Fruit fly (Drosophila melanogaster) whole organism, embryonic: ENCODE measurements around the gene dpr14.

ENCODE experiments used
- CG10979 ChIP-seq: fragments of 200-800 bp; sonication (Bioruptor generic); optimal IDR thresholded peaks from 2 replicates; lab custom pipeline; 2018; ENCODE audit warnings: missing biosample characterization, mild to moderate bottlenecking, missing genetic modification characterization, moderate library complexity
- CG11093 ChIP-seq: fragments of 200-800 bp; sonication (Bioruptor generic); IDR thresholded peaks from 3 replicates; pipeline ENCODE4 v1.3.6; 2022; ENCODE audit warnings: missing biosample characterization, missing genetic modification characterization
- CG11695 ChIP-seq: fragments of 200-800 bp; sonication (Bioruptor generic); IDR thresholded peaks from 3 replicates; pipeline ENCODE4 v1.3.6; 2022; ENCODE audit warnings: missing biosample characterization, missing genetic modification characterization
- CG11723 ChIP-seq: fragments of 200-800 bp; sonication (Bioruptor generic); optimal IDR thresholded peaks from 2 replicates; lab custom pipeline; 2017; ENCODE audit warnings: missing biosample characterization, mild to moderate bottlenecking, missing genetic modification characterization
- CG13123 ChIP-seq: fragments of 200-800 bp; sonication (Bioruptor generic); optimal IDR thresholded peaks from 2 replicates; lab custom pipeline; 2016; ENCODE audit warnings: missing biosample characterization, missing genetic modification characterization
- CG14965 ChIP-seq: fragments of 200-800 bp; sonication (Bioruptor generic); optimal IDR thresholded peaks from 2 replicates; lab custom pipeline; 2016; ENCODE audit warnings: missing biosample characterization, missing genetic modification characterization, borderline replicate concordance
- CG17328 ChIP-seq: fragments of 200-800 bp; sonication (Bioruptor generic); IDR thresholded peaks from 2 replicates; pipeline ENCODE4 v1.3.6; 2022; ENCODE audit warnings: missing biosample characterization, missing genetic modification characterization
- CG18011 ChIP-seq: fragments of 200-800 bp; sonication (Bioruptor generic); optimal IDR thresholded peaks from 2 replicates; lab custom pipeline; 2017; ENCODE audit warnings: missing biosample characterization, missing genetic modification characterization, mild to moderate bottlenecking, moderate library complexity, missing genotype
- CG18476 ChIP-seq: fragments of 200-800 bp; sonication (Bioruptor generic); optimal IDR thresholded peaks from 2 replicates; lab custom pipeline; 2016; ENCODE audit warnings: missing biosample characterization, mild to moderate bottlenecking, missing genetic modification characterization
- CG18619 ChIP-seq: fragments of 200-800 bp; sonication (Bioruptor generic); optimal IDR thresholded peaks from 3 replicates; lab custom pipeline; 2017; ENCODE audit warnings: missing biosample characterization, mild to moderate bottlenecking, missing genetic modification characterization
- CG18764 ChIP-seq: fragments of 200-800 bp; sonication (Bioruptor generic); optimal IDR thresholded peaks from 3 replicates; lab custom pipeline; 2016; ENCODE audit warnings: missing biosample characterization, missing genetic modification characterization
- CG31388 ChIP-seq: fragments of 200-800 bp; sonication (Bioruptor generic); optimal IDR thresholded peaks from 2 replicates; lab custom pipeline; 2016; ENCODE audit warnings: missing biosample characterization, missing genetic modification characterization
- CG3407 ChIP-seq: fragments of 200-800 bp; sonication (Bioruptor generic); optimal IDR thresholded peaks from 2 replicates; lab custom pipeline; 2018; ENCODE audit warnings: missing biosample characterization, mild to moderate bottlenecking, missing genetic modification characterization
- CG34376 ChIP-seq: fragments of 200-800 bp; sonication (Bioruptor generic); optimal IDR thresholded peaks from 2 replicates; lab custom pipeline; 2018; ENCODE audit warnings: missing biosample characterization, mild to moderate bottlenecking, missing genetic modification characterization
- CG34422 ChIP-seq: fragments of 200-800 bp; sonication (Bioruptor generic); IDR thresholded peaks from 3 replicates; pipeline ENCODE4 v1.3.6; 2022; ENCODE audit warnings: missing biosample characterization, missing genetic modification characterization
- CG3838 ChIP-seq: fragments of 200-800 bp; sonication (Bioruptor generic); optimal IDR thresholded peaks from 3 replicates; lab custom pipeline; 2016; ENCODE audit warnings: missing biosample characterization, missing genetic modification characterization
- CG4360 ChIP-seq: fragments of 200-800 bp; sonication (Bioruptor generic); IDR thresholded peaks from 2 replicates; pipeline ENCODE4 v1.3.6; 2022; ENCODE audit warnings: missing biosample characterization, missing genetic modification characterization
- CG6175 ChIP-seq: fragments of 200-800 bp; sonication (Bioruptor generic); IDR thresholded peaks from 3 replicates; pipeline ENCODE4 v1.3.6; 2022; ENCODE audit warnings: missing biosample characterization, missing genetic modification characterization
- CG6765 ChIP-seq: fragments of 200-800 bp; sonication (Bioruptor generic); optimal IDR thresholded peaks from 3 replicates; lab custom pipeline; 2017; ENCODE audit warnings: missing biosample characterization, mild to moderate bottlenecking, missing genetic modification characterization
- CG9727 ChIP-seq: fragments of 200-800 bp; sonication (Bioruptor generic); optimal IDR thresholded peaks from 3 replicates; lab custom pipeline; 2017; ENCODE audit warnings: missing biosample characterization, mild to moderate bottlenecking, missing genetic modification characterization
- Dll ChIP-seq: fragments of 200-800 bp; sonication (Bioruptor generic); IDR thresholded peaks from 4 replicates; pipeline ENCODE4 v1.3.6; 2022; ENCODE audit warnings: missing biosample characterization, missing genetic modification characterization; ENCODE audit not compliant: partially characterized antibody
- HLHmδ ChIP-seq: fragments of 200-800 bp; sonication (Bioruptor generic); optimal IDR thresholded peaks from 2 replicates; lab custom pipeline; 2018; ENCODE audit warnings: missing biosample characterization, mild to moderate bottlenecking, missing genetic modification characterization, moderate library complexity
- Hmr ChIP-seq: fragments of 200-800 bp; sonication (Bioruptor generic); optimal IDR thresholded peaks from 3 replicates; lab custom pipeline; 2017; ENCODE audit warnings: mild to moderate bottlenecking, missing biosample characterization, missing genetic modification reagents, missing genetic modification characterization
- Hr3 ChIP-seq: fragments of 200-800 bp; sonication (Bioruptor generic); optimal IDR thresholded peaks from 3 replicates; lab custom pipeline; 2016; ENCODE audit warnings: missing biosample characterization, missing genetic modification characterization
- Hr39 ChIP-seq: fragments of >200 bp; optimal IDR thresholded peaks from 2 replicates; lab custom pipeline; 2017
- Jarid2 ChIP-seq: fragments of 200-800 bp; sonication (Bioruptor generic); optimal IDR thresholded peaks from 3 replicates; lab custom pipeline; 2017; ENCODE audit warnings: mild to moderate bottlenecking, missing biosample characterization, missing genetic modification reagents, missing genetic modification characterization
- Kr ChIP-seq: fragments of 200-800 bp; sonication (Bioruptor generic); optimal IDR thresholded peaks from 2 replicates; lab custom pipeline; 2017; ENCODE audit warnings: missing biosample characterization, mild to moderate bottlenecking, missing genetic modification characterization
- NC2α ChIP-seq: fragments of 200-800 bp; sonication (Bioruptor generic); optimal IDR thresholded peaks from 2 replicates; lab custom pipeline; 2016; ENCODE audit warnings: missing biosample characterization, missing genetic modification characterization
- NC2β ChIP-seq: fragments of 200-800 bp; sonication (Bioruptor generic); optimal IDR thresholded peaks from 2 replicates; lab custom pipeline; 2016; ENCODE audit warnings: missing biosample characterization, missing genetic modification characterization
- az2 ChIP-seq: fragments of 200-800 bp; sonication (Bioruptor generic); optimal IDR thresholded peaks from 3 replicates; lab custom pipeline; 2016; ENCODE audit warnings: missing biosample characterization, missing genetic modification characterization
- cg ChIP-seq: fragments of 200-800 bp; sonication (Bioruptor generic); optimal IDR thresholded peaks from 3 replicates; lab custom pipeline; 2019; ENCODE audit warnings: missing biosample characterization, mild to moderate bottlenecking, missing genetic modification characterization, moderate library complexity
- ci ChIP-seq: fragments of 200-800 bp; sonication (Bioruptor generic); IDR thresholded peaks from 3 replicates; pipeline ENCODE4 v1.3.6; 2022; ENCODE audit warnings: missing biosample characterization, missing genetic modification characterization
- crp ChIP-seq, 2 experiments: fragments of 200-800 bp; sonication (Bioruptor generic); optimal IDR thresholded peaks; 2 replicates in 1 of 2; 3 replicates in 1 of 2; lab custom pipeline; 2017; ENCODE audit warnings: missing biosample characterization in 2 of 2, missing genetic modification characterization in 2 of 2, mild to moderate bottlenecking in 1 of 2, moderate library complexity in 1 of 2
- cwo ChIP-seq: fragments of 200-800 bp; sonication (Bioruptor generic); optimal IDR thresholded peaks from 3 replicates; lab custom pipeline; 2017; ENCODE audit warnings: missing biosample characterization, missing genetic modification characterization, mild to moderate bottlenecking, moderate library complexity, missing genetic modification reagents
- dan ChIP-seq: fragments of 200-800 bp; sonication (Bioruptor generic); IDR thresholded peaks from 2 replicates; pipeline ENCODE4 v1.3.6; 2022; ENCODE audit warnings: missing biosample characterization, missing genetic modification characterization
- disco-r ChIP-seq: fragments of 200-800 bp; sonication (Bioruptor generic); optimal IDR thresholded peaks from 2 replicates; lab custom pipeline; 2016; ENCODE audit warnings: missing biosample characterization, missing genetic modification characterization
- ewg ChIP-seq: fragments of 200-800 bp; sonication (Bioruptor generic); optimal IDR thresholded peaks from 3 replicates; lab custom pipeline; 2017; ENCODE audit warnings: mild to moderate bottlenecking, missing biosample characterization, missing genetic modification reagents, missing genetic modification characterization
- fd64A ChIP-seq: fragments of 200-800 bp; sonication (Bioruptor generic); optimal IDR thresholded peaks from 3 replicates; lab custom pipeline; 2018; ENCODE audit warnings: missing biosample characterization, mild to moderate bottlenecking, missing genetic modification characterization
- lbe ChIP-seq: fragments of 200-800 bp; sonication (Bioruptor generic); optimal IDR thresholded peaks from 2 replicates; lab custom pipeline; 2016; ENCODE audit warnings: missing biosample characterization, mild to moderate bottlenecking, missing genetic modification characterization
- lola ChIP-seq, 3 experiments: fragments of >200 bp in 2 of 3; fragments of 200-800 bp in 1 of 3; sonication (Bioruptor generic) in 1 of 3; optimal IDR thresholded peaks; 2 replicates each; lab custom pipeline; 2017 to 2019; ENCODE audit warnings: missing biosample characterization in 3 of 3, missing genetic modification characterization in 3 of 3, mild to moderate bottlenecking in 1 of 3, moderate library complexity in 1 of 3
- lov ChIP-seq, 2 experiments: fragments of 200-800 bp in 1 of 2; fragments of >200 bp in 1 of 2; sonication (Bioruptor generic) in 1 of 2; IDR thresholded peaks in 1 of 2; optimal IDR thresholded peaks in 1 of 2; 2 replicates in 1 of 2; 3 replicates in 1 of 2; pipeline versions ENCODE4 v1.3.6 to Lab custom; 2017 to 2022; ENCODE audit warnings: missing biosample characterization in 1 of 2, missing genetic modification characterization in 1 of 2
- maf-S ChIP-seq: fragments of 200-800 bp; sonication (Bioruptor generic); optimal IDR thresholded peaks from 2 replicates; lab custom pipeline; 2016; ENCODE audit warnings: missing biosample characterization, missing genetic modification characterization
- onecut ChIP-seq: fragments of 200-800 bp; sonication (Bioruptor generic); IDR thresholded peaks from 2 replicates; pipeline ENCODE4 v1.3.6; 2022; ENCODE audit warnings: missing biosample characterization, missing genetic modification characterization
- sob ChIP-seq: fragments of 200-800 bp; sonication (Bioruptor generic); IDR thresholded peaks from 2 replicates; pipeline ENCODE4 v1.3.6; 2022; ENCODE audit warnings: missing biosample characterization, missing genetic modification characterization
- tin ChIP-seq: fragments of 200-800 bp; sonication (Bioruptor generic); optimal IDR thresholded peaks from 3 replicates; lab custom pipeline; 2016; ENCODE audit warnings: missing biosample characterization, missing genetic modification characterization
- yki ChIP-seq: fragments of >200 bp; optimal IDR thresholded peaks from 3 replicates; lab custom pipeline; 2018
- z ChIP-seq: fragments of 200-800 bp; sonication (Bioruptor generic); IDR thresholded peaks from 3 replicates; pipeline ENCODE4 v1.3.6; 2022; ENCODE audit warnings: missing biosample characterization, missing genetic modification characterization
- zen2 ChIP-seq: fragments of 200-800 bp; sonication (Bioruptor generic); IDR thresholded peaks from 3 replicates; pipeline ENCODE4 v1.3.6; 2022; ENCODE audit warnings: missing biosample characterization, missing genetic modification characterization; ENCODE audit not compliant: partially characterized antibody
- zfh2 ChIP-seq: fragments of 200-800 bp; sonication (Bioruptor generic); optimal IDR thresholded peaks from 2 replicates; lab custom pipeline; 2016; ENCODE audit warnings: missing biosample characterization, missing genetic modification characterization

The dpr14 gene

dm6 chrX:7933210-7933915 lies 25.3 kb upstream of the dpr14 start, which contains the start of the genes Dhdds and RpS14a (continued):
- TF ChIP-seq CG4360 (GFP tag; lab: Robert Waterston, UW) (no peak), dan (GFP tag; lab: Robert Waterston, UW) (no peak), tin (peak; percentile 17), CG3407 (peak; percentile 64), CG34376 (GFP tag; lab: Kevin White, UChicago) (peak; percentile 82), CG6765 (GFP tag; lab: Kevin White, UChicago) (peak; percentile 57), lola (GFP tag; optimal IDR thresholded peaks at IDR 0.05; lab: Kevin White, UChicago) (peak in 1 of 3 experiments; percentile 52), zfh2 (peak; percentile 61), Hr39 (lab: Kevin White, UChicago) (no peak), az2 (GFP tag; lab: Kevin White, UChicago) (peak; percentile 17), Jarid2 (GFP tag; lab: Kevin White, UChicago) (peak; percentile 30), fd64A (GFP tag; lab: Kevin White, UChicago) (peak; percentile 12), CG18011 (peak; percentile 42), yki (lab: Kevin White, UChicago) (peak; percentile 22), HLHmδ (GFP tag; lab: Kevin White, UChicago) (peak; percentile 77), CG13123 (GFP tag; lab: Kevin White, UChicago) (no peak), CG18476 (peak; percentile 44), onecut (GFP tag; lab: Robert Waterston, UW) (no peak), Dll (peak; percentile 84), z (GFP tag; lab: Robert Waterston, UW) (no peak), CG14965 (GFP tag; lab: Kevin White, UChicago) (no peak), NC2α (peak; percentile 32), CG18764 (GFP tag; lab: Kevin White, UChicago) (peak; percentile 25), ewg (GFP tag; lab: Kevin White, UChicago) (peak; percentile 44), CG11723 (GFP tag; lab: Kevin White, UChicago) (peak; percentile 55), sob (GFP tag; lab: Robert Waterston, UW) (no peak), CG31388 (GFP tag; lab: Kevin White, UChicago) (no peak), CG17328 (peak; percentile 61), CG18619 (GFP tag; lab: Kevin White, UChicago) (peak; percentile 73), cwo (GFP tag; lab: Kevin White, UChicago) (peak; percentile 20), maf-S (GFP tag; lab: Kevin White, UChicago) (peak; percentile 18), CG6175 (no peak), CG10979 (tag; lab: Kevin White, UChicago) (peak; percentile 43), zen2 (peak; percentile 72; the same call in 2 of the 3 replicates), lbe (GFP tag; lab: Kevin White, UChicago) (no peak), crp (GFP tag; optimal IDR thresholded peaks at IDR 0.05; lab: Kevin White, UChicago) (peak in 1 of 2 experiments; percentile 47), Kr (GFP tag; lab: Kevin White, UChicago) (no peak), CG11093 (no peak), lov (optimal IDR thresholded peaks at IDR 0.05; lab: Kevin White, UChicago) (no peak), lov (GFP tag; IDR thresholded peaks at IDR 0.05; lab: Robert Waterston, UW) (0 out of 3 replicates have a peak, but pooled peaks have one; percentile 29), CG9727 (GFP tag; lab: Kevin White, UChicago) (peak; percentile 90), CG3838 (GFP tag; lab: Kevin White, UChicago) (peak; percentile 22), ci (GFP tag; lab: Robert Waterston, UW) (peak; percentile 75), NC2β (GFP tag; lab: Kevin White, UChicago) (peak; percentile 88), CG11695 (GFP tag; lab: Robert Waterston, UW) (0 out of 3 replicates have a peak, but pooled peaks have one; percentile 17), Hr3 (GFP tag; lab: Kevin White, UChicago) (peak; percentile 25), Hmr (GFP tag; lab: Kevin White, UChicago) (peak; percentile 83), disco-r (GFP tag; lab: Kevin White, UChicago) (no peak), cg (GFP tag; lab: Kevin White, UChicago) (no peak), CG34422 (peak; percentile 23; the same call in 1 of the 3 replicates)
